Fruit fly (Drosophila melanogaster) whole organism: Measurements from ENCODE around the gene Hsc20.

Experiments used
- CG8478 ChIP-seq: fragments of >200 bp; optimal IDR thresholded peaks from 2 replicates; lab custom pipeline; 2018; ENCODE audit warnings: inconsistent platforms
- Dll ChIP-seq: fragments of >200 bp; optimal IDR thresholded peaks from 2 replicates; lab custom pipeline; 2017
- EcR ChIP-seq, 2 experiments: fragments of >200 bp; optimal IDR thresholded peaks; 2 replicates each; lab custom pipeline; 2017; ENCODE audit warnings: missing biosample characterization in 2 of 2, missing genetic modification characterization in 2 of 2, missing genetic modification reagents in 2 of 2
- pan ChIP-seq: fragments of >200 bp; optimal IDR thresholded peaks from 2 replicates; lab custom pipeline; 2017
- psq ChIP-seq: fragments of >200 bp; optimal IDR thresholded peaks from 2 replicates; lab custom pipeline; 2017
- usp ChIP-seq: fragments of >200 bp; optimal IDR thresholded peaks from 2 replicates; lab custom pipeline; 2017; ENCODE audit warnings: missing biosample characterization, missing genetic modification characterization, mixed read lengths

Hsc20 gene

DNA sequence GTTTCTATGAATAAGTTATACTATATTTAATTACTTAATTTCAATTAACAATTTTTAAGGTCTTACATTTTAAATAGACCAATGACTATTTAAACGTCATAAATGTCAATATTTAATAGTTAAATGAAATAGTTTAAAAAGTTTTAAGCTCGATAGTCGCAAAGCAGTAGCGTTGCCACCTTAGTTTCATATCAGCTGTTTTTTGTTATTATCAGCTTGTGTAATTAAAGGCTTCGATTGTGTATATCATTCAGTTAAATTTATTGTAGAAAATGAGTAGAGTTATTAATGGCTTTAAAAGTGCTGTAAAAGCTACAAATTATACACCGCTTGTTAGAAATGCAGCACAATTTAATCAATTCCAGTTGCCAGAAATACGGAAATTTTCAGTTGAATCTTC is at the start of gene Hsc20:
TSS of gene Hsc20 (plus strand) at position 204 of the 400 bp plus-strand sequence.
- TF ChIP-seq EcR (GFP tag; optimal IDR thresholded peaks at IDR 0.05; lab: Kevin White, UChicago): no peak
- no peak for TF ChIP-seq pan (lab: Kevin White, UChicago)
- TF ChIP-seq psq: no peak
- no peak for TF ChIP-seq Dll (lab: Kevin White, UChicago)
- TF ChIP-seq usp (GFP tag; lab: Kevin White, UChicago): no peak
- TF ChIP-seq CG8478 (lab: Kevin White, UChicago): no peak

DNA sequence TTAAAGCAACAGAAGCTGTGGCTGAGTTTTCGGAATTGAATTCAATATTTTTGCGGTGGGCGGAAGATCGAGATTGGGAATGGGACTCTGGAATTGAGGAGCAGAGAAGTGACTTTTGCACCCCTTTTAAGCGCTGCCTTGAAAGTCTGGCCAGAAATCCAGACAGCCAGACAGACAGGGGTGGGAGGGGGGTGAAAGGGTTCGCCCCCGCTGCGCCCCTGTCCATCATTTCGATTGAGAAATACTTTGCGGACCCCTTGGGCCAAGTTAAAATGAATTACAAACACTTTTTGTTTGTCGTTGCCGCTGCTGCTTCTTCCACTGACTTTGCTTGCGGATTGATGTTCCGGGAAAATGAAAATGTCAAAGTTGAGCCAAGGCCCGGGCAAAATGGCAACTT is 49.4 kb upstream of the Hsc20 start:
- TF ChIP-seq psq: no peak
- no peak for TF ChIP-seq CG8478 (lab: Kevin White, UChicago)
- TF ChIP-seq pan (lab: Kevin White, UChicago): no peak
- TF ChIP-seq Dll (lab: Kevin White, UChicago): no peak
- no peak for TF ChIP-seq EcR (GFP tag; optimal IDR thresholded peaks at IDR 0.05; lab: Kevin White, UChicago)
- no peak for TF ChIP-seq usp (GFP tag; lab: Kevin White, UChicago)

DNA sequence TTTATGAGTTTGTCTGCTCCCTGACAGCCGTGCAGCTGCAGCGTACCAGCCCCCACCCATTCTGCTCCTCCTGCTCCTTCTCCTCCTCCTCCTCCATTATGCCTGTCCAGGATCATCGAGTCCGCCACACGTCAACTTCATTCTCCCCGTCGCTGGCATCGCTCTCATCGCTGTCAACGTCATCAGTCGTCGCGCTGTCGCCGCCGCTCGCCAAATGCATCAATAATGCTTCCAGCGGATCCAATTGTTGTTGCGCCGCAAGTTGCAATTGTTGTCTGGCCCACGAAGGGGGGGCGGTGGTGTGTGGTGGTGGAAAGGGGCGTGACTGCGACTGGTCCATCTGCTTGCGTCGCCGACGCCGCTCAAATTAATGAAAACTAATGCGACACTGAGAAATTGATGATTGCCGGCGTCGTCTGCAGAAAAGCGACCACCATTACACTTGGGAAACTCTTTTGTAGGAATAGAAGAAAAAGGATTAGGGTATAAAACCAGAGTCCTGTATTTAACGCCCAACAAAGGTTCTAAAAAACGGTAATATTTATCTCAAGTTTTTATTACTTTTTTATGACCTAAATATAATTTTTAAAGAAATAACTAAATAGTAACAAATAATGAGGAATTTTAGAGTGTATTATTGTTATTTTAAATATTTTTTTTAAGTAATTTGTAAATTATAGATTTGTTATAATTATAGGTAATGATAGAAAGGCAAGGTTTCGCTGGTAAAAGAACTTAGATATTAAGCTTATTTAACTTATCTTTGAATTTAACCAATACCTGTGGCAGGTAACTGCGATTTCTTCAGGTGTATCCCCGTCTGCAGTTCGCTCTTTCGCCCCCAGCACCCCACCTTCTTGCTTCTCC is 43.6 kb upstream of the Hsc20 start:
- TF ChIP-seq pan (lab: Kevin White, UChicago): no peak
- no peak for TF ChIP-seq CG8478 (lab: Kevin White, UChicago)
- no peak for TF ChIP-seq Dll (lab: Kevin White, UChicago)
- TF ChIP-seq psq: no peak
- TF ChIP-seq EcR (GFP tag; optimal IDR thresholded peaks at IDR 0.05; lab: Kevin White, UChicago): no peak
- no peak for TF ChIP-seq usp (GFP tag; lab: Kevin White, UChicago)

DNA sequence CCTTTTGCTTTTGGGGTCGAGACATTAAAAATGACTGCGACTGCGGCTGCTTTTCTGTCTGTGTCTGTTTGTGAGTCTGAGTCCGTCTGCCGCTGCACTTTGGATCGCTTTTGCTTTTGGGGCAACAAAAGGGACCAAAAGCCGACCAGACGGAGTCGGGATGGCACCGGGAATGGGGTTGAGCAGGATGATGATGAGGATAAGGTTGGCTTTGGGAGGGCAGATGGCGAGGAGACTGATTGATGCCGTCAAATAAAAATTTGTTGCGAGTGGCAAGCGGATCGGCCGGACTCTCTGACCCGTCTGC is 43.0 kb upstream of the Hsc20 start:
- TF ChIP-seq EcR (GFP tag; optimal IDR thresholded peaks at IDR 0.05; lab: Kevin White, UChicago): no peak
- no peak for TF ChIP-seq psq
- no peak for TF ChIP-seq CG8478 (lab: Kevin White, UChicago)
- no peak for TF ChIP-seq usp (GFP tag; lab: Kevin White, UChicago)
- peak; percentile 2 for TF ChIP-seq Dll (lab: Kevin White, UChicago)
- no peak for TF ChIP-seq pan (lab: Kevin White, UChicago)

DNA sequence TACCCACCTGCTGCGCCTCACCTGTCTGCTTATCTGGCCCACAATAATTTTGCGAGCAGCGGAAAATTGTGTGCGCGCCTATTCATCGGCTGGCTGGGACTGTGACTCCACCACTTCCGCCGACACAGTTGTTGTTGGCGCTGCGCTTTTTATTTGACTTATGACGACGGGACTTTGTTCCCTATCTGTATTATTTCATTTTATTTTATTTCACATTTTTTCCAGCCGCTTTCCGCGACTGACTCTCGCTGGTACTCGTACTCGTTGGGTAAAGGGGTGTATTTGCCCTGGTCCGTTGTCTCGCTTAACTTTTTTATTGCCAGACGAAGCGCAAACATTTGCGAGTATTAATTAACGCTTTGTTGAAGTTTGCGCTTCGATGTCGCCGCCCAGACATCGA is 42.0 kb upstream of the Hsc20 start:
- no peak for TF ChIP-seq psq
- TF ChIP-seq pan (lab: Kevin White, UChicago): no peak
- TF ChIP-seq usp (GFP tag; lab: Kevin White, UChicago): no peak
- TF ChIP-seq Dll (lab: Kevin White, UChicago): no peak
- no peak for TF ChIP-seq EcR (GFP tag; optimal IDR thresholded peaks at IDR 0.05; lab: Kevin White, UChicago)
- no peak for TF ChIP-seq CG8478 (lab: Kevin White, UChicago)

DNA sequence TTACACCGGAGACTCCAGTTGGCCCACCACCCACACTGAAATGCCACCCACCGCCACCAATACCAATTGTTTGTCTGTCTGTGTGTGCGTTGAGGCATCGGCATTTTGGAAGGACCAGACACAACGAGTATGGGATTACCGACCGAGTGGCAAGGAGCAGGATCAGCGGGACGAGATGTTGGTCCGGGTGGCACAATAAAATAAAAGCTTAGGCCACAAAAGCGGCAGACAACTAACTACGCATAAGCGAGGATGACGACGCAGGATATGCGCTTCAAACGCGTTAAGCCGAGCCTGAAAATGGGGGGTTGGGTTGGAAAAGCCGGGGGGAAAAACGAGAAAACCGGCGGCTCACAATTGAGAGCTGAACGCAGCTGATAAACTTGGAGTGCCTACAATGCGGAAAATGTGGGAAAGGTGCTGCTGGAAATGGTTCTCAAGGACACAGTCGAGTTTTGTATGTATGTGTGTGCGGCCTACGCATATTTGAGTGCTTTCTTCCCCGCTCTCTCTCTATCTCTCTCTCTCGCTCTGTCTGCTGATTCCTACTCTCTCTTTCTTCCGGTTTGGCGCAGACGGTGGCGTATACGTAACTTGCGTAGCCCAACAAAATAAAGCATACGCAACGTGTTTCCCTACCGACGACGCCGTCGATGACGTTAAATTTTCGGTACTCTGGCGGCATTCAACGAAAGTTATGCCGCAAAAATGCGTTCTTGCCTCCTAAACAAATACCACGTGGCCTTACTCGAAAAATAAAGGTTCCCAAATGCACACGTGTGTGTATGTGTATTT is 40.2 kb upstream of the Hsc20 start:
- TF ChIP-seq Dll (lab: Kevin White, UChicago): no peak
- TF ChIP-seq CG8478 (lab: Kevin White, UChicago): no peak
- TF ChIP-seq usp (GFP tag; lab: Kevin White, UChicago): no peak
- no peak for TF ChIP-seq psq
- TF ChIP-seq pan (lab: Kevin White, UChicago): no peak
- TF ChIP-seq EcR (GFP tag; optimal IDR thresholded peaks at IDR 0.05; lab: Kevin White, UChicago): no peak

DNA sequence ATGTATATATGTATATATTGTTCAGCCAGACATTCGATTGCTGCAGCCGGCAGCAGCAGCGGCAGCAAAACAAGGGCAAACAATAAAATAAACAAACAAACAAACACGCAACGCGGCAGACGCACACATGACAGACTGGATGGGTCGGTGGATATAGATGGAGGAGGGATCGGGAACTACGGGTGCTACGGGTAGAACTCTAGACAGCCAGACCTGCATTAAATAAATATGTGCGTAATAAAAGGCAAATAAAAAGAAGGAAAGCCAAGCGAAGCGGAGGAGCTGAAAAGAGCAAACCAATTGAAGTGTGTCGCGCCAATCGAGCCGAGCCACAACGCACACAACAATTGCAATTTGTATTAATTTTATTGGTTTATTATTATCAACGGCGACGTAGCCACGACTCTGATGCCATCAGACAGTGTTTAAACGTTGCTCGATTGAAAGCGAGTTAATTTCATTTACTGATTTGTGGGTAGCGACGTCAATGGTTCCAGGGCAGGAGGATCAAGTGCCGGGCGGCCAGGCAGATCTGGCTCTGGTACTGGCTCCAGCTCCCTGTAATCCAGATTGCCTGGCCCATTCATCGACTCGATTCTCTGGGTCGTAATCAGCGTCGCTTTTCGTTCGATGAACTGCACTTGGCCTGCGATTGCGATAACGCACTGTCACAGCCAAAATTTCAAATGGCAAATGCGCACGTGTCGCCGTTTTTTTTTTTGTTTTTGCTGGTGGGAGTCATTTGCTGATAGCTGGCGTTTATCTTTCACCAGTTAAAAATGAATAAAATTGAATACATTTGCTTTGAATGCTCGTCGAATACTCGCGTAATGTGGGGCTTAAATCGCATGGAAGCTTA is 38.8 kb upstream of the Hsc20 start:
- TF ChIP-seq EcR (GFP tag; optimal IDR thresholded peaks at IDR 0.05; lab: Kevin White, UChicago) (peak in 1 of 2 experiments; percentile 70), psq (no peak), CG8478 (lab: Kevin White, UChicago) (no peak)

DNA sequence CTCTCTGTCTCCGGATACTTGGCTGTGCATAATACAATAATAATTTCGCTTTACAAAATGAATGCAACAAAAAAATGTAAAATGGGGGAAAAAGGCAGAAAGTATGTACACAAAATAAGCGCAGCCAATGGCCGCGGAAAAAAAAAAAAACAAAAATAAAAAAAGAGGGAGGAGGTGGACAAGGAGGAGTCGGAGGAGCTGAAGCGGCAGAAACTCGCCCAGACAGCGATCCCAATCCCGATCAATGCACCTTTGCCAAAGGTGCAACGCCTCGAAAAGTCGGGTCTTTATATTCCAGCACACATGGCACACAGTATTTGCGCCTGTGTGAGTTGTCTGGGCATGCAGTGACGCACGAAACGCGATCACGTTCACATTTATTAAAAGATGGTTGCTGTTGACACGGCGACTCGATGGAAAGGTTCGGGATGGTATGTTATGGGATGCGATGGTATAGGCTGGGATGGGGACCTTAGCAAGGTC is 37.4 kb upstream of the Hsc20 start:
- TF ChIP-seq psq (no peak), EcR (GFP tag; optimal IDR thresholded peaks at IDR 0.05; lab: Kevin White, UChicago) (peak; percentile 92 to 96)

DNA sequence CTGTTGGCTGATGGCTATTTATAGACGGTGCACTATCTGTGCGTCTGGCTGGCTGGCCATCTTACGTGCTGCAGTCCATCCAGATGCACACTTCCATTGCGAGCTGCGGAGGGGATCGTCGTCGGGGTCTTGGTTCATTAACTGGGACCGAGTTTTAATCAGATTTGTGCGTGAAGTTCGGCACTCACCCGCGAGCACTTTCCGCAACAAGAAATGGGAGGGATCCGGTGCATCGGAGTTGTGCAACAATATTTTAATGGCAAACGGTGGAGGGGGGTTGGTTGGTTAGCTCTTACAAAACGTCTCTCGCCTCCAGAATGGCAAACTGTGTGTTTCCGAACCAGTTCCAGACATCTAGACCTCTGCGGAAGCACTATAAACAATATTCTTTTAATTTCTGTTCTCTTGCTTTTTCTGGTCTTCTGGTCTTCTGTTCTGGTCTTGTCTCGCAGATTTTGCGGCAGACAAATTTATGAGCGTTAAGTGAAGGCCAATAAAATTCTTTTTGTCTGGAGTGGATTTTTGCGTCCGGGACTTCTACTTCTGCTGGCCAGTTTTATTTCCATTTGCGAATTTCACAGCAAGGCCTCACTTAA is 36.2 kb upstream of the Hsc20 start:
- TF ChIP-seq EcR (GFP tag; optimal IDR thresholded peaks at IDR 0.05; lab: Kevin White, UChicago) (peak in 1 of 2 experiments; percentile 50), pan (lab: Kevin White, UChicago) (no peak)

DNA sequence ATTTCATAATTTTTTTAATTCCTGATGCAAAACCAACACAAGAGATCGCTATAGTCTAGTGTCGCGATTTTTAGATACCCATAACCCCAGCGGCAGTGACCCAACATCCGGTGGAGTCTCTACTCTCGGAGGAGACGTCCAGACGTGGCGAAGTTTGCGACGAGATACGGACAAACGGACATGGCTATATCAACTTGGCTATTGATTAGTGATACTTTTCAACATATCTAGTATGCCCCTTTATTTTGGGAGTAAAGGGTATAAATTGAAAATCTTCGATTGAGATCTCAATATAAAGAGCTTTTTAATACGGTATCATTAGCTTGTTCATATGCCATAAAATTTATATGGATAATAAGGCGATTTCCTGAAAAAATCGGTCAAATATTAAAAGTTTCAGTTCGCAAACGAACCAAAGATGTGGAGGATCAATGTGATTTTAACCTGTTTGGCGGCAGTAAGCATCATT is 35.4 kb upstream of the Hsc20 start, which contains the start of gene CG33687:
TSS of gene CG33687 (plus strand) at position 419 of the 469 bp plus-strand sequence.
- TF ChIP-seq EcR (GFP tag; optimal IDR thresholded peaks at IDR 0.05; lab: Kevin White, UChicago) (no peak), Dll (lab: Kevin White, UChicago) (no peak), pan (lab: Kevin White, UChicago) (no peak), usp (GFP tag; lab: Kevin White, UChicago) (no peak), psq (no peak), CG8478 (lab: Kevin White, UChicago) (no peak)

DNA sequence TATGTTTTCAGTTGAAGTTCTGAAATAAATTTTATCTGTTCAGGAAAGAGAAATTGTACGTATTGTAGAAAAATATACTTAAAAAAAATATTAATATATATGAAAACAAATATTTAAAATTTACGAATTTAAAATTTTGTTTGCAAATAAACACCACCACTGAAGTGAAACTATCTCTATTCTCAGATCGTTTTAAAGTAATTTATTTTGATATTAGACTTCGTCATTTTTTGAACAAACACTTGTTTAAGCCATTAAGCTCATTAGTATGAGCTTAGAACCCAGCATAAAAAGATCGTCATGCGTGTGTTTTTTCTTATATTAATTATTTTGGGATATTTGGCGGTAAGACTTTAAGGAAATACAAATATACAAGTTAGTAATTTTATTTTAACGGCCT is 34.0 kb upstream of the Hsc20 start, which contains the start of gene CG33688:
TSS of gene CG33688 (plus strand) at position 301 of the 400 bp plus-strand sequence.
- TF ChIP-seq pan (lab: Kevin White, UChicago) (no peak), psq (no peak), usp (GFP tag; lab: Kevin White, UChicago) (no peak)
